Fruit fly (Drosophila melanogaster) whole organism, prepupa: ENCODE data around the gene CG14120.

Source experiments
- Blimp-1 ChIP-seq: fragments of 200-800 bp; sonication (Bioruptor generic); optimal IDR thresholded peaks from 3 replicates; lab custom pipeline; 2017; ENCODE audit warnings: missing biosample characterization, missing genetic modification characterization, mild to moderate bottlenecking, moderate library complexity, missing genetic modification reagents
- CG10631 ChIP-seq: fragments of 200-800 bp; sonication (Bioruptor generic); optimal IDR thresholded peaks from 2 replicates; lab custom pipeline; 2016; ENCODE audit warnings: missing biosample characterization, missing genetic modification characterization
- CG10669 ChIP-seq: fragments of 200-800 bp; sonication (Bioruptor generic); optimal IDR thresholded peaks from 3 replicates; lab custom pipeline; 2018; ENCODE audit warnings: missing biosample characterization, mild to moderate bottlenecking, missing genetic modification characterization, moderate library complexity
- CG11294 ChIP-seq: fragments of 200-800 bp; sonication (Bioruptor generic); IDR thresholded peaks from 2 replicates; pipeline ENCODE4 v1.3.6; 2022; ENCODE audit warnings: missing biosample characterization, missing genetic modification characterization
- CG15336 ChIP-seq: fragments of 200-800 bp; sonication (Bioruptor generic); IDR thresholded peaks from 2 replicates; pipeline ENCODE4 v1.3.6; 2022; ENCODE audit warnings: missing biosample characterization, missing genetic modification characterization
- CG1621 ChIP-seq: fragments of 200-800 bp; sonication (Bioruptor generic); optimal IDR thresholded peaks from 3 replicates; lab custom pipeline; 2018; ENCODE audit warnings: missing biosample characterization, mild to moderate bottlenecking, missing genetic modification characterization
- CG16779 ChIP-seq: fragments of 200-800 bp; sonication (Bioruptor generic); optimal IDR thresholded peaks from 3 replicates; lab custom pipeline; 2017; ENCODE audit warnings: missing biosample characterization, mild to moderate bottlenecking, missing genetic modification characterization
- CG3032 ChIP-seq: fragments of 200-800 bp; optimal IDR thresholded peaks from 2 replicates; lab custom pipeline; 2019; ENCODE audit warnings: missing biosample characterization, mild to moderate bottlenecking, missing genetic modification characterization, moderate library complexity
- CG31627 ChIP-seq: fragments of 200-800 bp; sonication (Bioruptor generic); optimal IDR thresholded peaks from 3 replicates; lab custom pipeline; 2016; ENCODE audit warnings: missing biosample characterization, missing genetic modification characterization
- CG32006 ChIP-seq: fragments of 200-800 bp; sonication (Bioruptor generic); optimal IDR thresholded peaks from 3 replicates; lab custom pipeline; 2017; ENCODE audit warnings: missing biosample characterization, mild to moderate bottlenecking, missing genetic modification characterization
- CG34406 ChIP-seq: fragments of 200-800 bp; sonication (Bioruptor generic); optimal IDR thresholded peaks from 3 replicates; lab custom pipeline; 2016; ENCODE audit warnings: missing biosample characterization, missing genetic modification characterization
- CG3919 ChIP-seq: fragments of 200-800 bp; sonication (Bioruptor generic); optimal IDR thresholded peaks from 3 replicates; lab custom pipeline; 2016; ENCODE audit warnings: missing biosample characterization, missing genetic modification characterization
- CG6276 ChIP-seq: fragments of 200-800 bp; sonication (Bioruptor generic); optimal IDR thresholded peaks from 2 replicates; lab custom pipeline; 2017; ENCODE audit warnings: missing biosample characterization, mild to moderate bottlenecking, missing genetic modification characterization
- CG6792 ChIP-seq: fragments of 200-800 bp; sonication (Bioruptor generic); optimal IDR thresholded peaks from 3 replicates; lab custom pipeline; 2016; ENCODE audit warnings: missing biosample characterization, missing genetic modification characterization
- CG6808 ChIP-seq: fragments of 200-800 bp; sonication (Bioruptor generic); optimal IDR thresholded peaks from 3 replicates; lab custom pipeline; 2017; ENCODE audit warnings: missing biosample characterization, missing genetic modification characterization, mild to moderate bottlenecking, moderate library complexity, missing genetic modification reagents
- CG7368 ChIP-seq: fragments of 200-800 bp; sonication (Bioruptor generic); optimal IDR thresholded peaks from 3 replicates; lab custom pipeline; 2016; ENCODE audit warnings: missing biosample characterization, missing genetic modification characterization
- CG8119 ChIP-seq: fragments of 200-800 bp; sonication (Bioruptor generic); IDR thresholded peaks from 3 replicates; pipeline ENCODE4 v1.3.6; 2022; ENCODE audit warnings: missing biosample characterization, missing genetic modification characterization
- CG8319 ChIP-seq: fragments of 200-800 bp; sonication (Bioruptor generic); optimal IDR thresholded peaks from 3 replicates; lab custom pipeline; 2016; ENCODE audit warnings: missing biosample characterization, missing genetic modification characterization
- CG8632 ChIP-seq: fragments of 200-800 bp; sonication (Bioruptor generic); optimal IDR thresholded peaks from 3 replicates; lab custom pipeline; 2016; ENCODE audit warnings: missing biosample characterization, missing genetic modification characterization
- Eip75B ChIP-seq: fragments of 200-800 bp; sonication (Bioruptor generic); optimal IDR thresholded peaks from 3 replicates; lab custom pipeline; 2016; ENCODE audit warnings: missing biosample characterization, missing genetic modification characterization
- Eip78C ChIP-seq: fragments of 200-800 bp; sonication (Bioruptor generic); peaks from one replicate; lab custom pipeline; 2016; ENCODE audit warnings: missing biosample characterization, missing genetic modification characterization
- Eip93F ChIP-seq: fragments of 200-800 bp; sonication (Bioruptor generic); optimal IDR thresholded peaks from 2 replicates; lab custom pipeline; 2016; ENCODE audit warnings: missing biosample characterization, mild to moderate bottlenecking, missing genetic modification characterization
- Ets21C ChIP-seq: fragments of 200-800 bp; sonication (Bioruptor generic); optimal IDR thresholded peaks from 3 replicates; lab custom pipeline; 2016; ENCODE audit warnings: missing biosample characterization, missing genetic modification characterization
- Ets96B ChIP-seq: fragments of 200-800 bp; optimal IDR thresholded peaks from 2 replicates; lab custom pipeline; 2019; ENCODE audit warnings: missing biosample characterization, mild to moderate bottlenecking, missing genetic modification characterization, moderate library complexity
- Gug ChIP-seq: fragments of 200-800 bp; sonication (Bioruptor generic); IDR thresholded peaks from 2 replicates; pipeline ENCODE4 v1.3.6; 2022; ENCODE audit warnings: missing biosample characterization, missing genetic modification characterization
- Hr38 ChIP-seq: sonication (Bioruptor generic); optimal IDR thresholded peaks from 2 replicates; lab custom pipeline; 2016; ENCODE audit warnings: missing biosample characterization, missing genetic modification characterization
- Hr39 ChIP-seq: fragments of 200-800 bp; sonication (Bioruptor generic); optimal IDR thresholded peaks from 2 replicates; lab custom pipeline; 2016; ENCODE audit warnings: missing biosample characterization, missing genetic modification characterization
- Hr4 ChIP-seq: fragments of 200-800 bp; sonication (Bioruptor generic); optimal IDR thresholded peaks from 3 replicates; lab custom pipeline; 2016; ENCODE audit warnings: missing biosample characterization, missing genetic modification characterization
- Met ChIP-seq: fragments of 200-800 bp; sonication (Bioruptor generic); optimal IDR thresholded peaks from 3 replicates; lab custom pipeline; 2016; ENCODE audit warnings: missing biosample characterization, missing genetic modification characterization
- OdsH ChIP-seq: fragments of 200-800 bp; sonication (Bioruptor generic); optimal IDR thresholded peaks from 3 replicates; lab custom pipeline; 2016; ENCODE audit warnings: missing biosample characterization, missing genetic modification characterization
- Smox ChIP-seq: fragments of 200-800 bp; sonication (Bioruptor generic); optimal IDR thresholded peaks from 3 replicates; lab custom pipeline; 2016; ENCODE audit warnings: missing biosample characterization, missing genetic modification characterization
- Sox102F ChIP-seq: fragments of 200-800 bp; sonication (Bioruptor generic); optimal IDR thresholded peaks from 2 replicates; lab custom pipeline; 2016; ENCODE audit warnings: missing biosample characterization, mild to moderate bottlenecking, missing genetic modification characterization
- Sox14 ChIP-seq: fragments of 200-800 bp; sonication (Bioruptor generic); optimal IDR thresholded peaks from 3 replicates; lab custom pipeline; 2016; ENCODE audit warnings: missing biosample characterization, missing genetic modification characterization
- Sox15 ChIP-seq: fragments of 200-800 bp; sonication (Bioruptor generic); optimal IDR thresholded peaks from 3 replicates; lab custom pipeline; 2016; ENCODE audit warnings: missing biosample characterization, missing genetic modification characterization
- achi ChIP-seq: fragments of 200-800 bp; sonication (Bioruptor generic); optimal IDR thresholded peaks from 3 replicates; lab custom pipeline; 2016; ENCODE audit warnings: missing biosample characterization, missing genetic modification characterization
- acj6 ChIP-seq: fragments of 200-800 bp; sonication (Bioruptor generic); optimal IDR thresholded peaks from 3 replicates; lab custom pipeline; 2016; ENCODE audit warnings: missing biosample characterization, missing genetic modification characterization
- cyc ChIP-seq: fragments of 200-800 bp; sonication (Bioruptor generic); optimal IDR thresholded peaks from 3 replicates; lab custom pipeline; 2016; ENCODE audit warnings: missing biosample characterization, missing genetic modification characterization
- dac ChIP-seq: fragments of 200-800 bp; sonication (Bioruptor generic); optimal IDR thresholded peaks from 2 replicates; lab custom pipeline; 2017; ENCODE audit warnings: missing biosample characterization, mild to moderate bottlenecking, missing genetic modification characterization
- eg ChIP-seq: fragments of 200-800 bp; sonication (Bioruptor generic); IDR thresholded peaks from 3 replicates; pipeline ENCODE4 v1.3.6; 2022; ENCODE audit warnings: missing biosample characterization, missing genetic modification characterization
- esn ChIP-seq: fragments of 200-800 bp; sonication (Bioruptor generic); optimal IDR thresholded peaks from 2 replicates; lab custom pipeline; 2016; ENCODE audit warnings: missing biosample characterization, mild to moderate bottlenecking, missing genetic modification characterization, moderate library complexity
- fd85E ChIP-seq: fragments of 200-800 bp; sonication (Bioruptor generic); optimal IDR thresholded peaks from 3 replicates; lab custom pipeline; 2016; ENCODE audit warnings: missing biosample characterization, missing genetic modification characterization
- fkh ChIP-seq: fragments of 200-800 bp; sonication (Bioruptor generic); optimal IDR thresholded peaks from 3 replicates; lab custom pipeline; 2017; ENCODE audit warnings: missing biosample characterization, mild to moderate bottlenecking, missing genetic modification characterization, moderate library complexity
- net ChIP-seq: fragments of 200-800 bp; sonication (Bioruptor generic); optimal IDR thresholded peaks from 3 replicates; lab custom pipeline; 2016; ENCODE audit warnings: missing biosample characterization, missing genetic modification characterization
- pdm3 ChIP-seq: fragments of 200-800 bp; sonication (Bioruptor generic); optimal IDR thresholded peaks from 3 replicates; lab custom pipeline; 2016; ENCODE audit warnings: missing biosample characterization, missing genetic modification characterization
- ss ChIP-seq, 2 experiments: fragments of 200-800 bp; sonication (Bioruptor generic); optimal IDR thresholded peaks; 2 replicates in 1 of 2; 3 replicates in 1 of 2; lab custom pipeline; 2017 to 2018; ENCODE audit warnings: mild to moderate bottlenecking in 2 of 2, missing biosample characterization in 2 of 2, missing genetic modification characterization in 2 of 2, moderate library complexity in 1 of 2
- svp ChIP-seq: fragments of 200-800 bp; sonication (Bioruptor generic); peaks from one replicate; lab custom pipeline; 2016; ENCODE audit warnings: missing biosample characterization, missing genetic modification characterization
- topi ChIP-seq: fragments of 200-800 bp; sonication (Bioruptor generic); optimal IDR thresholded peaks from 3 replicates; lab custom pipeline; 2016; ENCODE audit warnings: missing biosample characterization, missing genetic modification characterization
- vri ChIP-seq: fragments of 200-800 bp; sonication (Bioruptor generic); optimal IDR thresholded peaks from 3 replicates; lab custom pipeline; 2016; ENCODE audit warnings: missing biosample characterization, mild to moderate bottlenecking, missing genetic modification characterization

The CG14120 gene

DNA sequence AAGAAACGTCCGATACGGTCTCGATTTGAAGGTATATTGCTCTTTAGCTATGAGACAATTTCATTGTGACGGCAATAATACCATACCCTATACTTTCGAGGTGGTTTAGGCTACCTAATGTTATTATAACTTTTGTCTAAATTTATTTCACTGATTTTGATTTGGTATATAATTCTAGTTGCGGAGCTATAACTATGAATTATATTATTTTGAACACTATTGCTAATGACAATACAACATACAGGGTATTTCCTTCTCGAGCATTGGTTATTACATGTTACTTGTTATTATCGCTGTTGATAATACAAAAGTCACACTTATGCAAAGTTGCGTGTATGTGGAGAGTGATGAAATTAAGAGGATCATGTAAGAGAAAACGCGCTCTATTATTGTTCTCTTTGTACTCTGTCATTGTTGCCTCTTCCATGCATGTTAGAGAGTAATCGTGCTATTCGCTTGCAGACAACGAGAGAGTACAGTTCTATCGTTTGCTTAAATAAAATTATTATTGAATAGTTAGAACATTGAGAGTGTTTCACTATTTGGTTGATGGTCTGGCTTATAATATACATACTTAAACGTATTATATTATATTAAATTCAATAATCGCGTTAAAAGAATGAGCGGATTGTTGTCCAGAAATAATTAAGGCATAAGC is 28.9 kb downstream of the CG14120 start, which contains the start of gene CG32115 (continued):
- TF ChIP-seq OdsH (peak; percentile 96), cyc (GFP tag; lab: Kevin White, UChicago) (peak; percentile 96), CG7368 (GFP tag; lab: Kevin White, UChicago) (peak; percentile 89), net (GFP tag; lab: Kevin White, UChicago) (peak; percentile 93), CG16779 (tag; lab: Kevin White, UChicago) (peak; percentile 88), CG15336 (GFP tag; lab: Robert Waterston, UW) (peak; percentile 96), CG8632 (GFP tag; lab: Kevin White, UChicago) (peak; percentile 94), Ets21C (GFP tag; lab: Kevin White, UChicago) (peak; percentile 91), CG10669 (GFP tag; lab: Kevin White, UChicago) (peak; percentile 92)

DNA sequence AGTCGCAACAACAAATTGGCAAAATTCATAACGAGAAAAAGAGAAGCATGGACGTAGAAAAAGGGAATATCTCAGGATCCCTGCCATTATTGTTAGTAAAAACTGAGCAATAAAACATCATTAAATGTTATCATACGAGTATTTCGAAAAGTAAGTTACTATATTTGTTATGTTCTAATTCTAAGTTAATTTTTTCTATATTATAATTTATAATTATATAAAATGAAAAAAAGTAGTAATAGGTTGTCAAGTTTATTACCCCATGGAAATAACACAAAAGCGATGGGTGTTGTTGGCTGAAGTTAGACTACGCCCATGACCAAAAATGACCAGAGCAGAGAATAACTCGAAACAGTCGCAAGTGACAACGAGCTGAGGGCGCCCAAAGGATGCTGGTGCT is 30.6 kb downstream of the CG14120 start:
- TF ChIP-seq CG34406 (peak; percentile 86), CG3032 (tag; lab: Kevin White, UChicago) (peak; percentile 90), Eip78C (GFP tag; lab: Kevin White, UChicago) (peak; percentile 73), CG1621 (tag; lab: Kevin White, UChicago) (no peak), Smox (GFP tag; lab: Kevin White, UChicago) (peak; percentile 47), dac (GFP tag; lab: Kevin White, UChicago) (no peak), Hr4 (GFP tag; lab: Kevin White, UChicago) (peak; percentile 2), Gug (GFP tag; lab: Robert Waterston, UW) (peak; percentile 29; the same call in 1 of the 2 replicates), cyc (GFP tag; lab: Kevin White, UChicago) (no peak), vri (GFP tag; lab: Kevin White, UChicago) (no peak), CG8319 (GFP tag; lab: Kevin White, UChicago) (no peak), CG3919 (peak; percentile 22), eg (GFP tag; lab: Robert Waterston, UW) (peak; percentile 17; the same call in 1 of the 3 replicates), Sox102F (peak; percentile 54), CG32006 (GFP tag; lab: Kevin White, UChicago) (peak; percentile 61), CG6792 (GFP tag; lab: Kevin White, UChicago) (peak; percentile 72), Blimp-1 (no peak), CG6276 (no peak), fd85E (GFP tag; lab: Kevin White, UChicago) (no peak), CG8632 (GFP tag; lab: Kevin White, UChicago) (peak; percentile 87), esn (GFP tag; lab: Kevin White, UChicago) (peak; percentile 80), CG15336 (GFP tag; lab: Robert Waterston, UW) (peak; percentile 56; the same call in 1 of the 2 replicates), Sox14 (GFP tag; lab: Kevin White, UChicago) (peak; percentile 39), Ets96B (tag; lab: Kevin White, UChicago) (peak; percentile 76), ss (GFP tag; optimal IDR thresholded peaks at IDR 0.05; lab: Kevin White, UChicago) (peak; percentile 6 to 12), fkh (no peak), Sox15 (peak; percentile 57), CG6808 (no peak), CG31627 (GFP tag; lab: Kevin White, UChicago) (peak; percentile 44), CG8119 (GFP tag; lab: Robert Waterston, UW) (peak; percentile 71), CG10631 (GFP tag; lab: Kevin White, UChicago) (peak; percentile 78), Eip93F (no peak), Hr38 (GFP tag; lab: Kevin White, UChicago) (no peak), Ets21C (GFP tag; lab: Kevin White, UChicago) (peak; percentile 25), Hr39 (GFP tag; lab: Kevin White, UChicago) (peak; percentile 39), topi (GFP tag; lab: Kevin White, UChicago) (peak; percentile 8), Eip75B (peak; percentile 38), acj6 (GFP tag; lab: Kevin White, UChicago) (peak; percentile 77), net (GFP tag; lab: Kevin White, UChicago) (peak; percentile 32), OdsH (peak; percentile 72), CG11294 (GFP tag; lab: Robert Waterston, UW) (no peak; the same call in 1 of the 2 replicates), achi (GFP tag; lab: Kevin White, UChicago) (peak; percentile 81), pdm3 (peak; percentile 41), CG10669 (GFP tag; lab: Kevin White, UChicago) (no peak), CG7368 (GFP tag; lab: Kevin White, UChicago) (no peak), Met (GFP tag; lab: Kevin White, UChicago) (no peak), svp (GFP tag; lab: Kevin White, UChicago) (peak; percentile 56)
